Worm (Caenorhabditis elegans) whole organism, L1 larva: ENCODE measurements around the gene F20C5.5.

Experiments
- pqm-1 ChIP-seq: sonication (generic microtip); optimal IDR thresholded peaks from 3 replicates; lab custom pipeline; 2017; ENCODE audit warnings: missing biosample characterization, missing genetic modification characterization
- rnt-1 ChIP-seq: sonication (generic microtip); optimal IDR thresholded peaks from 2 replicates; lab custom pipeline; 2016; ENCODE audit warnings: mild to moderate bottlenecking, missing genetic modification characterization, moderate library complexity, missing compliant biosample characterization

DNA sequence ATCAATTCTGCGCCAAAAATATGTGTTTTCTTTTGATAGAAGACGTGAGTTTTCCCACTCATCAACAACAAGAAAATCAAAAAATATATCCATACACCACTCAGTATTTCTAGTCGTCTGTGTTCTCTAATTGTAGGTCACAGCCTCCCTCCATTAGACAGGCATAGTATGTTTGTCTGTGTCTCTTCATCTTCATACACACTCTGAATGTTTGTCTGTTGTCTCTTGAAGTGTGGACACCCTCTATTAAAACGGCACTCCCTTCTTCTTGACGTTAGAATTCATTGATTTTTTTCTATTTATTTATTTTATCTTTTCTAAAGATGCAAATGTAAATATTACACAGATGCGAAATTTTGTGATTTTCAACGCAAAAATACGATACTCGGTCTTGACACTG, 32.1 kb downstream of the F20C5.5 start:
- no peak for TF ChIP-seq rnt-1 (tag; lab: Kevin White, UChicago)
- no peak for TF ChIP-seq pqm-1 (tag; lab: Kevin White, UChicago)
